Fruit fly (Drosophila melanogaster) whole organism: ENCODE data around the gene Cbs.

ENCODE experiments used
- CG8478 ChIP-seq: fragments of >200 bp; optimal IDR thresholded peaks from 2 replicates; lab custom pipeline; 2018; ENCODE audit warnings: inconsistent platforms
- Dll ChIP-seq: fragments of >200 bp; optimal IDR thresholded peaks from 2 replicates; lab custom pipeline; 2017
- EcR ChIP-seq, 2 experiments: fragments of >200 bp; optimal IDR thresholded peaks; 2 replicates each; lab custom pipeline; 2017; ENCODE audit warnings: missing biosample characterization in 2 of 2, missing genetic modification characterization in 2 of 2, missing genetic modification reagents in 2 of 2
- pan ChIP-seq: fragments of >200 bp; optimal IDR thresholded peaks from 2 replicates; lab custom pipeline; 2017
- psq ChIP-seq: fragments of >200 bp; optimal IDR thresholded peaks from 2 replicates; lab custom pipeline; 2017
- usp ChIP-seq: fragments of >200 bp; optimal IDR thresholded peaks from 2 replicates; lab custom pipeline; 2017; ENCODE audit warnings: missing biosample characterization, missing genetic modification characterization, mixed read lengths

Cbs gene

DNA sequence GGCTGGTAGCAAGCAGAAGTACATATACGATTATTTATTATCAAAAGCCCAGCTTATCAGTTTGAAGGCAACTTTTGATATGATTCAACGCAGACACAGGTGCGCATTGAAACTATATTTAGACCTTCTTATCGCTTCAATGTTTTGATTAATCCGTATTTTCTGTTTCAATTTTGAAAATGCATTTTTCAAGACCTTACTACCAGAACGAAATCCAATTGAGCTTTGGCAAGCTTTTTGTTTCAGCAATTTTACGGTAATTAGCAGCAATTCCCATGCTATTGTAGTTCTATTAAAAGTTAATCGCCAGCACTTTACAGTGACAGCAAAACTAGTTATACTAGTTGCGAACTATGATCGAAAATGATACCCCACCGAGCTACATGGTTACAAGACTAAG, 3.1 kb upstream of the Cbs start, which contains the start of gene Mgstl:
Gene Mgstl, plus strand, starts transcription at position 301 of the 400 bp plus-strand sequence.
- TF ChIP-seq usp (GFP tag; lab: Kevin White, UChicago) (no peak), EcR (GFP tag; optimal IDR thresholded peaks at IDR 0.05; lab: Kevin White, UChicago) (no peak), pan (lab: Kevin White, UChicago) (no peak), Dll (lab: Kevin White, UChicago) (no peak), psq (lab: Kevin White, UChicago) (no peak), CG8478 (no peak)

DNA sequence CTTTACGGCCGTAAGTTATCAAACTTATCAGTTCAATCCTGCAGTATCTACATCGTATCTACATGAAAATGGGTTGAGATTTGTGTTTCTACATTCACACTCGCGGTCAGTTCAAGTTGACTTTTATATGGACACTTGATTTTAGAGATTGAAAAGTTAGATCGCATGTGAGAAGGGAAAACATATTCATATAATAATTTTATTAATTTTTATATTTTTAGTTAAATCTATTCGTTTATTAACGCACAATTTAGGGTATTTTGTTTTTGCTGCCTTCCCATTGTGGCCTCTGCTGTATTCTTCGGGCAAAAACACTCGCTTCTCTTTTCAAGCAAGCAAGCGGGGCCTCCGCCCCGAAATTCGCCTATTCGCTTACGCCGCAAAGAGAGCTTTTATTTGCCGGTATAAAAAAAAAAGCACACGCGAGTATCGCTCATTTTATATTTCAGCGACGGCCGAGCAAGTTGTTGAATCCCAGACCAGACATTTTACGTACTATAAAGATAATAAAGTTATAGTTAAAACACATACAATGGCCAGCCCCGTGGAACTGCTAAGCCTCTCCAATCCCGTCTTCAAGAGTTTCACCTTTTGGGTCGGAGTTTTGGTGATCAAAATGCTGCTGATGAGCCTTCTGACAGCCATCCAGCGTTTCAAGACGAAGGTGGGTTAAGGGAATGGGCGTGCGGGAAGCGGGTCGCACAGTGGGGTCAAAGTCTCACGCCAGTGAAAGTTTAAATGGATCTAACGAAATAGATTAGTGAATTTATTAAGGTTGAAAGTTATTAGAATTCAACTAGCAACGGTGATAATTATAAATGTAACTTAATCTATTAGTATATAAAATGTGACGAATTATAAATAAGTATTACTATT, 2.1 kb upstream of the Cbs start:
- TF ChIP-seq usp (GFP tag; lab: Kevin White, UChicago), result no peak
- no peak for TF ChIP-seq CG8478
- TF ChIP-seq pan (lab: Kevin White, UChicago), result no peak
- no peak for TF ChIP-seq EcR (GFP tag; optimal IDR thresholded peaks at IDR 0.05; lab: Kevin White, UChicago)

dm6 chrX:21044278-21044830, 584 bp upstream of the Cbs start:
- TF ChIP-seq pan (lab: Kevin White, UChicago) (no peak), psq (lab: Kevin White, UChicago) (no peak), EcR (GFP tag; optimal IDR thresholded peaks at IDR 0.05; lab: Kevin White, UChicago) (no peak)

DNA sequence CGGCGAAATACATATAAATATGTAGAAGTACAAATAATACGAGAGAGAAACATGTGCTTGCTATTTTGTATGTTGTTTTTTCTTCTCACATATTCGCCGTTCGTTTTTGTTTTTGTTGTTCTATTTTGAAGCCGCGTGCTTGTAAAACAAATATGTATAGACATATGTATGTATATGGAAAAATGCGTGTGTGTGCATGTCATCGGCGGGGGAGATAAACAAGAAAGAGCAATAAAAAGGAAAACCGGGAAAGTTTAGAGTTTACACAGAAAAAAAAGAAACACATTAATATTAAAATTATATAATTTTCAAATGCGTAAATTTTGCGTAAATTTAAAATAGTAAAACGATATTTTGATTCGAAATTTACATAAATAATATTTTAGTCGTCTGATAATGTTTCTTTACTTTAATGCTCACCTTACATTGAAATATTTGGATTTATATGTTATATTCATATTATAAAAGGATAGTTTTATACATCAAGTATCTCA, 557 bp downstream of the Cbs start:
- TF ChIP-seq pan (lab: Kevin White, UChicago), result no peak
- no peak for TF ChIP-seq psq (lab: Kevin White, UChicago)
- no peak for TF ChIP-seq Dll (lab: Kevin White, UChicago)
- TF ChIP-seq CG8478, result no peak
- no peak for TF ChIP-seq EcR (GFP tag; optimal IDR thresholded peaks at IDR 0.05; lab: Kevin White, UChicago)
- TF ChIP-seq usp (GFP tag; lab: Kevin White, UChicago), result no peak

DNA sequence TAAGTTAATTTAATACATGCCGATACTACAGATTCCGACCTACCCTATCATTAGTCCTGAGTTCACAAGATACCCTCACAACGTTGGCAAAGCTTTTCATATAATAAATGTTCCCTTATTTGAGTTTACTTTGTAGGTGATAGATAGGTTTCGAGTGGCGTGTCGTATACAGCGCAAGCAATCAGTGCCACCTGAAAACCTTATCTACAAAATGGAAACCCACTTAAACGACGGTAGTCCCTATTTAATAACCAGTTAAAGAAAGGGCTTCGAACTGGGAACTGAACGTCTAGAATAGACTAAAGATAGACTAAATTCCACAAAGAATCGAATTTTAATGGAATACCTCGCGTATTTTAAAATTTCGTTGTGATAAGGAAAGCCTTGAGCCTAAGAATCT, 1.2 kb downstream of the Cbs start:
- no peak for TF ChIP-seq usp (GFP tag; lab: Kevin White, UChicago)
- no peak for TF ChIP-seq Dll (lab: Kevin White, UChicago)
- TF ChIP-seq pan (lab: Kevin White, UChicago), result no peak
- no peak for TF ChIP-seq psq (lab: Kevin White, UChicago)
- no peak for TF ChIP-seq EcR (GFP tag; optimal IDR thresholded peaks at IDR 0.05; lab: Kevin White, UChicago)
- TF ChIP-seq CG8478, result no peak

- TF ChIP-seq EcR (GFP tag; optimal IDR thresholded peaks at IDR 0.05; lab: Kevin White, UChicago) (no peak), usp (GFP tag; lab: Kevin White, UChicago) (no peak), psq (lab: Kevin White, UChicago) (no peak), CG8478 (no peak), Dll (lab: Kevin White, UChicago) (no peak), pan (lab: Kevin White, UChicago) (no peak)
Observed at dm6 chrX:21047717-21048116, 2.8 kb downstream of the Cbs start.

- TF ChIP-seq usp (GFP tag; lab: Kevin White, UChicago) (no peak), psq (lab: Kevin White, UChicago) (no peak), CG8478 (no peak), pan (lab: Kevin White, UChicago) (no peak), Dll (lab: Kevin White, UChicago) (no peak), EcR (GFP tag; optimal IDR thresholded peaks at IDR 0.05; lab: Kevin White, UChicago) (no peak)
Observed at dm6 chrX:21053099-21053715, 8.3 kb downstream of the Cbs start.

dm6 chrX:21053849-21054581, 9.1 kb downstream of the Cbs start, which contains the start of the genes Stt3A and bves:
Gene Stt3A, minus strand, starts transcription at chrX:21053937.
Gene bves, plus strand, starts transcription at chrX:21053963.
- TF ChIP-seq CG8478 (no peak), psq (lab: Kevin White, UChicago) (no peak)

DNA sequence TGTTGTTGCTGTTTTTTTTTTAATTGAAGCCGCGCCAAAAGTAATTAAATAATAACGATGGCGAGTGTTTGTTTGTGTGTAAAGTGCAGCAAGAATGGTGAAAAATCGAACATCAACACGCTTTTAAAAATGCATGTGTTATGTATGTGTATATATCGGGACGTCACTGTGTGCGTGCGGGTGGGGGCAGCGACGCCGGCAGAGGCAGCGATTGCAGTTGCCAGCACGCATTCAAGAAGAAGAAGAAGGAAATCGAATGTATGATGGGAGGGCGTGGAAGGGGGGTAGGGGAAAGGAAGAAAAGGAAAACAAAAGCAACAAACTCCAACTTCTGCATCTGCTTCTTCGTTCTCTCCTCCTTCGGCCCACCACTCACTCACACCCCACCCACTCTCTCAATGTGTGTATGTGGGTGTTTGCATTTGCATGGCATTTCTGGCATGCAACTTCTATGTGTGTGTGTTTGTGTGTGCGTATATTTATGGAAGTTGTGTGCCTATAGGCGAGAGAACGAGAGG, 10.1 kb downstream of the Cbs start:
- TF ChIP-seq psq (lab: Kevin White, UChicago), result no peak
- no peak for TF ChIP-seq Dll (lab: Kevin White, UChicago)
- TF ChIP-seq EcR (GFP tag; optimal IDR thresholded peaks at IDR 0.05; lab: Kevin White, UChicago), result no peak
- TF ChIP-seq CG8478, result no peak
- no peak for TF ChIP-seq usp (GFP tag; lab: Kevin White, UChicago)
- no peak for TF ChIP-seq pan (lab: Kevin White, UChicago)

- TF ChIP-seq psq (lab: Kevin White, UChicago) (no peak), usp (GFP tag; lab: Kevin White, UChicago) (no peak), EcR (GFP tag; optimal IDR thresholded peaks at IDR 0.05; lab: Kevin White, UChicago) (no peak), pan (lab: Kevin White, UChicago) (no peak), Dll (lab: Kevin White, UChicago) (no peak), CG8478 (no peak)
Observed at dm6 chrX:21056732-21057131, 11.8 kb downstream of the Cbs start.

- TF ChIP-seq pan (lab: Kevin White, UChicago) (no peak), Dll (lab: Kevin White, UChicago) (no peak), CG8478 (no peak), usp (GFP tag; lab: Kevin White, UChicago) (no peak), psq (lab: Kevin White, UChicago) (no peak), EcR (GFP tag; optimal IDR thresholded peaks at IDR 0.05; lab: Kevin White, UChicago) (no peak)
Observed at dm6 chrX:21058437-21058836, 13.5 kb downstream of the Cbs start.
